Fruit fly (Drosophila melanogaster): ENCODE data around the gene VhaAC45RP.

- no peak for TF ChIP-seq CG9948 (tag; optimal IDR thresholded peaks at IDR 0.05)
- no peak for TF ChIP-seq Pif1B (GFP tag; optimal IDR thresholded peaks at IDR 0.05)
- TF ChIP-seq Ets98B (GFP tag; IDR thresholded peaks at IDR 0.05): no peak
- TF ChIP-seq Pif1A (GFP tag; optimal IDR thresholded peaks at IDR 0.05): no peak
- TF ChIP-seq EcR (GFP tag; optimal IDR thresholded peaks at IDR 0.05): no peak
- TF ChIP-seq CG8301 (tag; optimal IDR thresholded peaks at IDR 0.05): no peak
- no peak for TF ChIP-seq CG15710 (tag; optimal IDR thresholded peaks at IDR 0.05)
- no peak for TF ChIP-seq gl (tag; optimal IDR thresholded peaks at IDR 0.05)
- no peak for TF ChIP-seq CG14655 (GFP tag; optimal IDR thresholded peaks at IDR 0.05)
- TF ChIP-seq CG17806 (tag; optimal IDR thresholded peaks at IDR 0.05): no peak
- TF ChIP-seq CG10348 (GFP tag; IDR thresholded peaks at IDR 0.05): no peak
- no peak for TF ChIP-seq D1 (tag; optimal IDR thresholded peaks at IDR 0.05)
- no peak for TF ChIP-seq fd96Ca (GFP tag; IDR thresholded peaks at IDR 0.05)
- no peak for TF ChIP-seq CG8159 (tag; optimal IDR thresholded peaks at IDR 0.05)
These were observed 36.6 kb upstream of the VhaAC45RP start, which contains the start of gene CG9743 for dm6 chr3R:30202898-30203103.

Measured in whole organism, pupa.